Worm (Caenorhabditis elegans) whole organism, early embryonic: ENCODE results near the gene C16C8.12.

Experiments
- F13C5.2 ChIP-seq: sonication (generic microtip); optimal IDR thresholded peaks from 2 replicates; lab custom pipeline; 2017; ENCODE audit warnings: mild to moderate bottlenecking, missing genetic modification characterization, inconsistent platforms, missing compliant biosample characterization
- aly-1 ChIP-seq: sonication (generic microtip); optimal IDR thresholded peaks from 2 replicates; lab custom pipeline; 2016; ENCODE audit warnings: missing genetic modification characterization, missing compliant biosample characterization
- ama-1 ChIP-seq: fragments of 150-350 bp; optimal IDR thresholded peaks from 2 replicates; lab custom pipeline; 2014
- flt-1 ChIP-seq: fragments of 200-800 bp; sonication (Bioruptor generic); IDR thresholded peaks from 2 replicates; pipeline ENCODE4 v1.3.6; 2022; ENCODE audit warnings: missing genetic modification characterization, missing compliant biosample characterization
- hmg-4 ChIP-seq: fragments of 200-800 bp; sonication (Bioruptor generic); optimal IDR thresholded peaks from 2 replicates; lab custom pipeline; 2018; ENCODE audit warnings: mild to moderate bottlenecking, missing genetic modification characterization, missing compliant biosample characterization

ce11 chrII:3502520-3503323 is 50.2 kb downstream of the C16C8.12 start, which contains the start of the genes col-71 and Y49F6B.2:
- TF ChIP-seq flt-1 (GFP tag; lab: Robert Waterston, UW) (no peak), hmg-4 (GFP tag; lab: Kevin White, UChicago) (peak; percentile 36), ama-1 (lab: Kevin White, UChicago) (no peak), aly-1 (tag; lab: Kevin White, UChicago) (no peak), F13C5.2 (tag; lab: Kevin White, UChicago) (peak; percentile 59)
